Worm (Caenorhabditis elegans): Measurements from ENCODE around the gene M163.9.

- no peak for TF ChIP-seq klf-2 (GFP tag; conservative IDR thresholded peaks at IDR 0.05)
- no peak for TF ChIP-seq ztf-23 (GFP tag; IDR thresholded peaks at IDR 0.05)
- TF ChIP-seq tab-1 (GFP tag; IDR thresholded peaks at IDR 0.05), result no peak
Observed at ce11 chrX:14515028-14515427, 45.6 kb downstream of the M163.9 start, which contains the start of gene gcsh-1.
